Worm (Caenorhabditis elegans) whole organism, L4 larva: ENCODE measurements around the gene unc-51.

ENCODE experiments used
- D1046.2 ChIP-seq: fragments of 200-800 bp; sonication (Bioruptor generic); IDR thresholded peaks from 2 replicates; pipeline ENCODE4 v1.3.6; 2022; ENCODE audit warnings: missing genetic modification characterization, missing compliant biosample characterization
- Y75B8A.6 ChIP-seq: fragments of 200-800 bp; sonication (Bioruptor generic); IDR thresholded peaks from 2 replicates; pipeline ENCODE4 v1.3.6; 2022; ENCODE audit warnings: missing genetic modification reagents, missing genetic modification characterization, missing compliant biosample characterization
- ZK546.5 ChIP-seq, 2 experiments: sonication (generic microtip); optimal IDR thresholded peaks; 2 replicates each; lab custom pipeline; 2017; ENCODE audit warnings: missing biosample characterization in 2 of 2, missing genetic modification characterization in 2 of 2
- lsy-2 ChIP-seq, 2 experiments: fragments of 150-350 bp in 1 of 2; sonication (generic microtip) in 1 of 2; optimal IDR thresholded peaks; 2 replicates each; lab custom pipeline; 2014 to 2017; ENCODE audit warnings: missing biosample characterization in 2 of 2, missing genetic modification characterization in 2 of 2
- nhr-237 ChIP-seq: sonication (generic microtip); optimal IDR thresholded peaks from 2 replicates; lab custom pipeline; 2017; ENCODE audit warnings: missing biosample characterization, missing genetic modification characterization
- nhr-42 ChIP-seq: fragments of 200-800 bp; sonication (Bioruptor generic); IDR thresholded peaks from 2 replicates; pipeline ENCODE4 v1.3.6; 2022; ENCODE audit warnings: missing genetic modification characterization, missing compliant biosample characterization
- pha-4 ChIP-seq, 2 experiments: fragments of 150-350 bp in 1 of 2; fragments of 200-800 bp in 1 of 2; sonication (Bioruptor generic) in 1 of 2; IDR thresholded peaks in 1 of 2; optimal IDR thresholded peaks in 1 of 2; 2 replicates each; pipeline versions ENCODE4 v1.3.6 to Lab custom; 2014 to 2022; ENCODE audit warnings: missing genetic modification characterization in 2 of 2, missing genetic modification reagents in 2 of 2, missing biosample characterization in 1 of 2, missing compliant biosample characterization in 1 of 2
- skn-1 ChIP-seq: fragments of 150-350 bp; optimal IDR thresholded peaks from 2 replicates; lab custom pipeline; 2014; ENCODE audit warnings: missing biosample characterization, missing genetic modification characterization
- zfp-3 ChIP-seq: fragments of 200-800 bp; sonication (Bioruptor generic); conservative IDR thresholded peaks from 2 replicates; pipeline ENCODE4 v1.3.6; 2022; ENCODE audit warnings: missing genetic modification reagents, missing genetic modification characterization, missing compliant biosample characterization

DNA sequence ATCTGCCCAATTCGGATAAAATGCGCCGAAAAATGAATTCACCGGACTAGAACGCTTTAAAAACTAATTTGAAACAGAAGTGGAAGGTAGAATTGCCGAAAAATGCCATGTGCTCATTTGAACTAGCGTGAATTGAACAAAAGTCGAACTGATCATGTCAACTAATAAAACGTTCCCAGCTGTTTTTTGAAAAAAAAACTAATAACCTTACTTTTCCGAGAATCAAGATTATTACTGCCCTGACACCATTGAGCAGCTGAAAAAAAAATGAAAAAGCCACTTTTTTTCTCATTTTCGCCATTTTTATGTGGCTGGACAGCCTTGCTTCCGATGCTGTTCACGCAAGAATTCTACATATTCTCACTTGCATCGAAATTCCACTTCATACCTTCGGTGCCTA lies 31.3 kb downstream of the unc-51 start, which contains the start of gene srh-173:
- no peak for TF ChIP-seq D1046.2 (GFP tag; lab: Robert Waterston, UW)
- no peak for TF ChIP-seq pha-4 (GFP tag; IDR thresholded peaks at IDR 0.05; lab: Robert Waterston, UW)
- no peak for TF ChIP-seq pha-4 (tag; optimal IDR thresholded peaks at IDR 0.05; lab: Kevin White, UChicago)
- TF ChIP-seq Y75B8A.6 = no peak
- TF ChIP-seq ZK546.5 (tag; optimal IDR thresholded peaks at IDR 0.05; lab: Kevin White, UChicago) = no peak
- no peak for TF ChIP-seq skn-1 (tag; lab: Kevin White, UChicago)
- TF ChIP-seq zfp-3 (GFP tag; lab: Robert Waterston, UW) = no peak
- TF ChIP-seq lsy-2 (tag; optimal IDR thresholded peaks at IDR 0.05; lab: Kevin White, UChicago) = no peak
- no peak for TF ChIP-seq nhr-237 (tag; lab: Kevin White, UChicago)
- no peak for TF ChIP-seq nhr-42 (GFP tag; lab: Robert Waterston, UW)
